Worm (Caenorhabditis elegans): ENCODE measurements around the gene T23F2.4.

ce11 chrX:5485284-5485927 lies 29.5 kb downstream of the T23F2.4 start:
- no peak for TF ChIP-seq W03F9.2 (tag; optimal IDR thresholded peaks at IDR 0.05)
- no peak for TF ChIP-seq him-1 (tag; optimal IDR thresholded peaks at IDR 0.05)

Data from whole organism, L4/young adult.